Fruit fly (Drosophila melanogaster): ENCODE measurements around the gene mud.

Gene mud

DNA sequence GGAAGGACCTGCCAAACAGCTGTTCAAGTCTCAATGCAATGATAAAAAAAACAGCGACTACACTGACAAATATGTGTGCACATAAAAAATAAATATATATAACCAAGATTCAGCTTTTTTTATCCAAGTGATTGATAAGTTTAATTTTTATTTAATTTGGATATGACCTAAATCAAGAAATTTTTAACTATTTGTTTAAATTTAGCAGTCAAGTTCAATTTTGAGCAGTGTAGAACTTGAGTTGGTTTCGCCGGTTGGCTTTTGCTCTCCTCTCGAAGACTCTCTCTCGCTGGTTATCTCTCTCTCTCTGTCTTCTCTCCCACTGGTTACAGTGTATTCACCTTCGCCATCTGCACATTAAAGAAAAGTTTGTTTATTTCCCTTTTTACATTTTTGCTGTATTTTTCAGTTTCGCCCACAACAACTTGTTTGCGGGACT lies 29.5 kb upstream of the mud start (continued):
- TF ChIP-seq grau (tag; optimal IDR thresholded peaks at IDR 0.05), result peak; percentile 89
- TF ChIP-seq ERR (GFP tag; optimal IDR thresholded peaks at IDR 0.05), result no peak
- no peak for TF ChIP-seq br (optimal IDR thresholded peaks at IDR 0.05)
- TF ChIP-seq eve (GFP tag; optimal IDR thresholded peaks at IDR 0.05), result no peak
- peak; percentile 87 for TF ChIP-seq Fer1 (GFP tag; optimal IDR thresholded peaks at IDR 0.05)
- TF ChIP-seq Hmr (GFP tag; optimal IDR thresholded peaks at IDR 0.05), result peak; percentile 92
- TF ChIP-seq danr (GFP tag; IDR thresholded peaks at IDR 0.05), result peak; percentile 64
- no peak for TF ChIP-seq CG9797 (GFP tag; optimal IDR thresholded peaks at IDR 0.05)
- peak; percentile 83 for TF ChIP-seq CG6813 (GFP tag; optimal IDR thresholded peaks at IDR 0.05)
- peak; percentile 82 for TF ChIP-seq CG4820 (GFP tag; optimal IDR thresholded peaks at IDR 0.05)
- peak; percentile 85 for TF ChIP-seq CG10267 (tag; optimal IDR thresholded peaks at IDR 0.05)
- TF ChIP-seq CG17186 (GFP tag; optimal IDR thresholded peaks at IDR 0.05), result no peak
- peak; percentile 66 for TF ChIP-seq CG12744 (GFP tag; optimal IDR thresholded peaks at IDR 0.05)
- TF ChIP-seq Opbp (GFP tag; IDR thresholded peaks at IDR 0.05; ENCODE audit: partially characterized antibody), result no peak
- no peak for TF ChIP-seq nerfin-2 (GFP tag; IDR thresholded peaks at IDR 0.05; ENCODE audit: partially characterized antibody)
- peak; percentile 60 for TF ChIP-seq CG7271 (tag; optimal IDR thresholded peaks at IDR 0.05)
- TF ChIP-seq Dbx (GFP tag; IDR thresholded peaks at IDR 0.05), result peak; percentile 87
- TF ChIP-seq lov (optimal IDR thresholded peaks at IDR 0.05), result no peak
- 0 out of 3 replicates have a peak, but pooled peaks have one; percentile 59 for TF ChIP-seq lov (GFP tag; IDR thresholded peaks at IDR 0.05)
- peak; percentile 29 for TF ChIP-seq Antp (GFP tag; optimal IDR thresholded peaks at IDR 0.05)
- TF ChIP-seq CG17328 (GFP tag; IDR thresholded peaks at IDR 0.05), result peak; percentile 91
- TF ChIP-seq esg (GFP tag; conservative IDR thresholded peaks at IDR 0.05), result peak; percentile 78
- TF ChIP-seq Hr3 (GFP tag; optimal IDR thresholded peaks at IDR 0.05), result peak; percentile 87
- peak; percentile 69; the same call in 1 of the 2 replicates for TF ChIP-seq CG5953 (GFP tag; IDR thresholded peaks at IDR 0.05)
- peak; percentile 82 for TF ChIP-seq ind (GFP tag; optimal IDR thresholded peaks at IDR 0.05)
- TF ChIP-seq ranshi (GFP tag; IDR thresholded peaks at IDR 0.05), result peak; percentile 91
- peak; percentile 25 for TF ChIP-seq p53 (GFP tag; optimal IDR thresholded peaks at IDR 0.05)
- peak; percentile 93 for TF ChIP-seq CG11504 (tag; optimal IDR thresholded peaks at IDR 0.05)
- TF ChIP-seq Myb (GFP tag; optimal IDR thresholded peaks at IDR 0.05), result peak; percentile 48
- peak; percentile 72 for TF ChIP-seq CG16815 (GFP tag; optimal IDR thresholded peaks at IDR 0.05)
- TF ChIP-seq CG15269 (tag; optimal IDR thresholded peaks at IDR 0.05), result peak; percentile 92
- peak; percentile 89 for TF ChIP-seq row (GFP tag; IDR thresholded peaks at IDR 0.05)
- TF ChIP-seq en (GFP tag; optimal IDR thresholded peaks at IDR 0.05), result peak; percentile 45
- TF ChIP-seq pb (GFP tag; optimal IDR thresholded peaks at IDR 0.05), result no peak
- TF ChIP-seq CG14441 (GFP tag; IDR thresholded peaks at IDR 0.05), result peak; percentile 83
- peak; percentile 55; the same call in 1 of the 2 replicates for TF ChIP-seq NFAT (GFP tag; IDR thresholded peaks at IDR 0.05)
- peak; percentile 75 for TF ChIP-seq Nf-YA (GFP tag; IDR thresholded peaks at IDR 0.05)
- peak; percentile 92 for TF ChIP-seq CG2678 (tag; optimal IDR thresholded peaks at IDR 0.05)
- peak; percentile 34 for TF ChIP-seq btn (GFP tag; optimal IDR thresholded peaks at IDR 0.05)
- no peak for TF ChIP-seq her (GFP tag; optimal IDR thresholded peaks at IDR 0.05)
- TF ChIP-seq dati (GFP tag; IDR thresholded peaks at IDR 0.05), result peak; percentile 23; the same call in 1 of the 2 replicates
- TF ChIP-seq Spps (tag; optimal IDR thresholded peaks at IDR 0.05), result peak; percentile 81
- peak; percentile 57 for TF ChIP-seq jing (GFP tag; optimal IDR thresholded peaks at IDR 0.05)
- no peak for TF ChIP-seq CG13287 (GFP tag; IDR thresholded peaks at IDR 0.05; ENCODE audit: partially characterized antibody)
- peak; percentile 64 for TF ChIP-seq CG6272 (GFP tag; IDR thresholded peaks at IDR 0.05)
- TF ChIP-seq Dek (tag; optimal IDR thresholded peaks at IDR 0.05), result peak; percentile 87
- TF ChIP-seq CG16863 (GFP tag; optimal IDR thresholded peaks at IDR 0.05), result peak; percentile 71
- TF ChIP-seq CG13424 (tag; optimal IDR thresholded peaks at IDR 0.05), result peak; percentile 88
- TF ChIP-seq oc (tag; optimal IDR thresholded peaks at IDR 0.05), result peak; percentile 76
- no peak for TF ChIP-seq Dref (GFP tag; IDR thresholded peaks at IDR 0.05)
- TF ChIP-seq CG7745 (tag; optimal IDR thresholded peaks at IDR 0.05), result no peak
- TF ChIP-seq CG7928 (GFP tag; optimal IDR thresholded peaks at IDR 0.05), result peak; percentile 41

All from whole organism, embryonic.